Fruit fly (Drosophila melanogaster) whole organism, embryonic: ENCODE data around the gene Pig1.

Experiments used
- Ada2b ChIP-seq: fragments of 200-800 bp; sonication (Bioruptor generic); IDR thresholded peaks from 2 replicates; pipeline ENCODE4 v1.3.6; 2022; ENCODE audit warnings: missing biosample characterization, missing genetic modification characterization
- CG11247 ChIP-seq: fragments of 200-800 bp; sonication (Bioruptor generic); IDR thresholded peaks from 2 replicates; pipeline ENCODE4 v1.3.6; 2022; ENCODE audit warnings: missing biosample characterization, missing genetic modification characterization
- CG15514 ChIP-seq: fragments of 200-800 bp; sonication (Bioruptor generic); optimal IDR thresholded peaks from 3 replicates; lab custom pipeline; 2017; ENCODE audit warnings: missing biosample characterization, missing genetic modification characterization, mild to moderate bottlenecking, moderate library complexity, missing genetic modification reagents
- CG7745 ChIP-seq: fragments of 200-800 bp; sonication (Bioruptor generic); optimal IDR thresholded peaks from 2 replicates; lab custom pipeline; 2018; ENCODE audit warnings: missing biosample characterization, mild to moderate bottlenecking, missing genetic modification characterization, moderate library complexity
- Doc3 ChIP-seq: fragments of 200-800 bp; sonication (Bioruptor generic); IDR thresholded peaks from 3 replicates; pipeline ENCODE4 v1.3.6; 2022; ENCODE audit warnings: missing biosample characterization, missing genetic modification characterization; ENCODE audit not compliant: partially characterized antibody
- Dref ChIP-seq: fragments of 200-800 bp; sonication (Bioruptor generic); IDR thresholded peaks from 2 replicates; pipeline ENCODE4 v1.3.6; 2022; ENCODE audit warnings: missing biosample characterization, missing genetic modification characterization
- Lim3 ChIP-seq: fragments of 200-800 bp; sonication (Bioruptor generic); IDR thresholded peaks from 2 replicates; pipeline ENCODE4 v1.3.6; 2022; ENCODE audit warnings: missing biosample characterization, missing genetic modification characterization
- crp ChIP-seq, 2 experiments: fragments of 200-800 bp; sonication (Bioruptor generic); optimal IDR thresholded peaks; 2 replicates in 1 of 2; 3 replicates in 1 of 2; lab custom pipeline; 2017; ENCODE audit warnings: missing biosample characterization in 2 of 2, missing genetic modification characterization in 2 of 2, mild to moderate bottlenecking in 1 of 2, moderate library complexity in 1 of 2
- inv ChIP-seq: fragments of 200-800 bp; sonication (Bioruptor generic); IDR thresholded peaks from 2 replicates; pipeline ENCODE4 v1.3.6; 2022; ENCODE audit warnings: missing biosample characterization, missing genetic modification characterization; ENCODE audit not compliant: partially characterized antibody
- psq ChIP-seq: fragments of 200-800 bp; sonication (Bioruptor generic); optimal IDR thresholded peaks from 2 replicates; lab custom pipeline; 2017; ENCODE audit warnings: missing biosample characterization, missing genetic modification characterization
- ranshi ChIP-seq: fragments of 200-800 bp; sonication (Bioruptor generic); IDR thresholded peaks from 2 replicates; pipeline ENCODE4 v1.3.6; 2022; ENCODE audit warnings: missing biosample characterization, missing genetic modification characterization
- shn ChIP-seq: fragments of 200-800 bp; sonication (Bioruptor generic); optimal IDR thresholded peaks from 3 replicates; lab custom pipeline; 2016; ENCODE audit warnings: missing biosample characterization, missing genetic modification characterization
- usp ChIP-seq: fragments of >200 bp; optimal IDR thresholded peaks from 2 replicates; lab custom pipeline; 2017; ENCODE audit warnings: missing biosample characterization, missing genetic modification characterization
- vfl ChIP-seq: fragments of 200-800 bp; sonication (Bioruptor generic); optimal IDR thresholded peaks from 2 replicates; lab custom pipeline; 2016; ENCODE audit warnings: missing biosample characterization, missing genetic modification characterization

dm6 chrX:3236586-3236985 is 12.5 kb downstream of the Pig1 start, which contains the start of gene CG14265:
- no peak for TF ChIP-seq inv (GFP tag; lab: Robert Waterston, UW)
- no peak for TF ChIP-seq Lim3 (GFP tag; lab: Robert Waterston, UW)
- TF ChIP-seq usp (GFP tag; lab: Kevin White, UChicago): no peak
- TF ChIP-seq shn: no peak
- no peak for TF ChIP-seq crp (GFP tag; optimal IDR thresholded peaks at IDR 0.05; lab: Kevin White, UChicago)
- TF ChIP-seq Doc3 (GFP tag; lab: Robert Waterston, UW): no peak
- no peak for TF ChIP-seq CG7745 (tag; lab: Kevin White, UChicago)
- TF ChIP-seq ranshi (GFP tag; lab: Robert Waterston, UW): no peak
- TF ChIP-seq Dref (GFP tag; lab: Robert Waterston, UW): no peak
- TF ChIP-seq CG15514 (GFP tag; lab: Kevin White, UChicago): no peak
- TF ChIP-seq CG11247 (GFP tag; lab: Robert Waterston, UW): no peak
- no peak for TF ChIP-seq vfl
- no peak for TF ChIP-seq Ada2b (GFP tag; lab: Robert Waterston, UW)
- TF ChIP-seq psq (GFP tag; lab: Kevin White, UChicago): no peak
